Worm (Caenorhabditis elegans): ENCODE results near the gene cyn-13.

DNA sequence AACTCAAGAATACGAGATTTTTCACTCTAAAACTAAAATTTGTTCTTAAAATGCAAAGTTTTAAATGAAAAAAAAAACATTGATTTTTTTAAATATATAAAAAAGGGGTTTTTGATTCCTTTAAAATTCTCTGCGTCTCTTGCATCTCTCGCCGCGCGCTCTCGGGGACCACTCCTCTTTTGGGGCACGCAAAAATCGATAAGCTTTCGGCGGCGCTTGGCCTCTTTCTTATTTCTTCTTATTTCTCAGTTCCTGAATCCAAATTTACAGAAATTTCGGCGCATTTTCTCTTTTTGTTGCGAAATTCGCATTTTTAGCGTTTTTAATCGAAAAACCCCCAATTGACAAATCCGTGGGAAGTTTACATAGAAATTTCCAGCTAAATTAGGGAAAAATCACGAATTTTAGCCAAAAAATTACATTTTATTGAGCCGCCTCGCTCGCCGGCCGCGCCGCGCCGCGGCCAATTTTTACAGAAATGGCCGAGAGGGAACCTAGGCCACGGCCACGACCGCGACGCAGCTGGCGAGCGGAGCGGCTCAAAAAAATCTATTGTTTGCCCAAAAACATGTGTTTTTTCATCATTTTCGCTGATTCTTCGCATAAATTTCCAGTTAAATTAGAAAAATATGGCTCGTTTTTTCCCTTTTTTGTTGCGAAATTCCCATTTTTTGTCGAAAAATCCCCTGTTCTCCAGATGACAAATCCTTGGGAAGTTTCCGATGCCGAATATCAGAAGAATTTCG is 2.7 kb upstream of the cyn-13 start, which contains the start of gene itsn-1:
- TF ChIP-seq unc-55 (GFP tag; optimal IDR thresholded peaks at IDR 0.05) (no peak), ama-1 (optimal IDR thresholded peaks at IDR 0.05) (no peak)
